Fruit fly (Drosophila melanogaster) whole organism, adult: ENCODE data around the gene twe.
A peak's percentile ranks its signal among the peaks of the same experiment; 100 is the strongest.

Experiments
- CG11617 ChIP-seq: fragments of 200-800 bp; sonication (Bioruptor generic); optimal IDR thresholded peaks from 2 replicates; lab custom pipeline; 2017; ENCODE audit warnings: mild to moderate bottlenecking, missing biosample characterization, missing genetic modification reagents, missing genetic modification characterization
- CG12768 ChIP-seq: fragments of 200-800 bp; sonication (Bioruptor generic); optimal IDR thresholded peaks from 2 replicates; lab custom pipeline; 2017; ENCODE audit warnings: missing biosample characterization, missing genetic modification characterization, mild to moderate bottlenecking, moderate library complexity, missing genetic modification reagents
- CG14711 ChIP-seq: fragments of 200-800 bp; sonication (Bioruptor generic); optimal IDR thresholded peaks from 2 replicates; lab custom pipeline; 2018; ENCODE audit warnings: missing biosample characterization, mild to moderate bottlenecking, missing genetic modification characterization, moderate library complexity
- CG1620 ChIP-seq: fragments of 200-800 bp; sonication (Bioruptor generic); optimal IDR thresholded peaks from 2 replicates; lab custom pipeline; 2016; ENCODE audit warnings: missing biosample characterization, missing genetic modification characterization
- CG33017 ChIP-seq: fragments of 200-800 bp; sonication (Bioruptor generic); optimal IDR thresholded peaks from 2 replicates; lab custom pipeline; 2018; ENCODE audit warnings: missing biosample characterization, mild to moderate bottlenecking, missing genetic modification characterization, moderate library complexity
- CG5204 ChIP-seq: fragments of 200-800 bp; sonication (Bioruptor generic); optimal IDR thresholded peaks from 2 replicates; lab custom pipeline; 2016; ENCODE audit warnings: missing biosample characterization, missing genetic modification characterization
- CG7045 ChIP-seq: fragments of 200-800 bp; sonication (Bioruptor generic); optimal IDR thresholded peaks from 2 replicates; lab custom pipeline; 2017; ENCODE audit warnings: missing biosample characterization, mild to moderate bottlenecking, missing genetic modification characterization
- CG7101 ChIP-seq: fragments of 200-800 bp; sonication (Bioruptor generic); optimal IDR thresholded peaks from 2 replicates; lab custom pipeline; 2018; ENCODE audit warnings: missing biosample characterization, mild to moderate bottlenecking, missing genetic modification characterization, moderate library complexity
- Clk ChIP-seq: fragments of 200-800 bp; sonication (Bioruptor generic); optimal IDR thresholded peaks from 2 replicates; lab custom pipeline; 2017; ENCODE audit warnings: missing biosample characterization, missing genetic modification characterization
- Crg-1 ChIP-seq: fragments of 200-800 bp; sonication (Bioruptor generic); optimal IDR thresholded peaks from 2 replicates; lab custom pipeline; 2016; ENCODE audit warnings: missing biosample characterization, missing genetic modification characterization
- Hr96 ChIP-seq: fragments of 200-800 bp; sonication (Bioruptor generic); optimal IDR thresholded peaks from 2 replicates; lab custom pipeline; 2016; ENCODE audit warnings: missing biosample characterization, missing genetic modification characterization
- Mnt ChIP-seq: fragments of 200-800 bp; sonication (Bioruptor generic); optimal IDR thresholded peaks from 2 replicates; lab custom pipeline; 2016; ENCODE audit warnings: missing biosample characterization, mild to moderate bottlenecking, missing genetic modification characterization
- bab1 ChIP-seq: fragments of 200-800 bp; sonication (Bioruptor generic); optimal IDR thresholded peaks from 3 replicates; lab custom pipeline; 2019; ENCODE audit warnings: missing biosample characterization, mild to moderate bottlenecking, missing genetic modification characterization, moderate library complexity
- cic ChIP-seq: fragments of 200-800 bp; sonication (Bioruptor generic); optimal IDR thresholded peaks from 2 replicates; lab custom pipeline; 2017; ENCODE audit warnings: missing biosample characterization, mild to moderate bottlenecking, missing genetic modification characterization, moderate library complexity
- cnc ChIP-seq, 2 experiments: fragments of >200 bp; optimal IDR thresholded peaks; 2 replicates each; lab custom pipeline; 2017
- kay ChIP-seq: fragments of 200-800 bp; sonication (Bioruptor generic); peaks from one replicate; lab custom pipeline; 2016; ENCODE audit warnings: missing biosample characterization, missing genetic modification characterization, borderline replicate concordance
- ovo ChIP-seq: fragments of 200-800 bp; sonication (Bioruptor generic); optimal IDR thresholded peaks from 2 replicates; lab custom pipeline; 2016; ENCODE audit warnings: missing biosample characterization, missing genetic modification characterization
- pad ChIP-seq: fragments of 200-800 bp; sonication (Bioruptor generic); optimal IDR thresholded peaks from 3 replicates; lab custom pipeline; 2017; ENCODE audit warnings: missing biosample characterization, missing genetic modification characterization, mild to moderate bottlenecking, moderate library complexity, missing genetic modification reagents
- tj ChIP-seq: fragments of 200-800 bp; sonication (Bioruptor generic); optimal IDR thresholded peaks from 3 replicates; lab custom pipeline; 2017; ENCODE audit warnings: missing biosample characterization, mild to moderate bottlenecking, missing genetic modification characterization, moderate library complexity
- toe ChIP-seq: fragments of 200-800 bp; sonication (Bioruptor generic); optimal IDR thresholded peaks from 2 replicates; lab custom pipeline; 2016; ENCODE audit warnings: missing biosample characterization, missing genetic modification characterization

The twe gene

dm6 chr2L:16278842-16279241 lies 17.2 kb upstream of the twe start:
- TF ChIP-seq toe (GFP tag; lab: Kevin White, UChicago) (no peak), CG1620 (GFP tag; lab: Kevin White, UChicago) (no peak), CG7101 (no peak), tj (GFP tag; lab: Kevin White, UChicago) (no peak), pad (GFP tag; lab: Kevin White, UChicago) (no peak), cnc (optimal IDR thresholded peaks at IDR 0.05; lab: Kevin White, UChicago) (no peak), CG5204 (no peak), CG11617 (GFP tag; lab: Kevin White, UChicago) (no peak), Hr96 (GFP tag; lab: Kevin White, UChicago) (no peak), cic (no peak), Crg-1 (GFP tag; lab: Kevin White, UChicago) (no peak), Mnt (GFP tag; lab: Kevin White, UChicago) (no peak), CG7045 (no peak), CG12768 (GFP tag; lab: Kevin White, UChicago) (no peak), CG33017 (tag; lab: Kevin White, UChicago) (no peak), CG14711 (no peak)

dm6 chr2L:16277922-16278321 lies 16.2 kb upstream of the twe start:
- TF ChIP-seq toe (GFP tag; lab: Kevin White, UChicago) (no peak), cnc (optimal IDR thresholded peaks at IDR 0.05; lab: Kevin White, UChicago) (no peak), CG5204 (no peak), Hr96 (GFP tag; lab: Kevin White, UChicago) (no peak), CG7045 (no peak), ovo (GFP tag; lab: Kevin White, UChicago) (no peak), CG11617 (GFP tag; lab: Kevin White, UChicago) (no peak)

dm6 chr2L:16276820-16277219 lies 15.1 kb upstream of the twe start:
- TF ChIP-seq CG12768 (GFP tag; lab: Kevin White, UChicago): no peak
- TF ChIP-seq toe (GFP tag; lab: Kevin White, UChicago): no peak
- peak; percentile 74 for TF ChIP-seq cic
- TF ChIP-seq cnc (optimal IDR thresholded peaks at IDR 0.05; lab: Kevin White, UChicago): no peak
- TF ChIP-seq kay (GFP tag; lab: Kevin White, UChicago): no peak
- TF ChIP-seq CG7101: peak; percentile 24
- no peak for TF ChIP-seq CG5204
- no peak for TF ChIP-seq Clk (GFP tag; lab: Kevin White, UChicago)
- TF ChIP-seq pad (GFP tag; lab: Kevin White, UChicago): peak; percentile 27
- TF ChIP-seq Crg-1 (GFP tag; lab: Kevin White, UChicago): no peak
- TF ChIP-seq CG14711: no peak
- TF ChIP-seq bab1 (GFP tag; lab: Kevin White, UChicago): no peak
- no peak for TF ChIP-seq CG1620 (GFP tag; lab: Kevin White, UChicago)
- TF ChIP-seq CG33017 (tag; lab: Kevin White, UChicago): no peak
- no peak for TF ChIP-seq tj (GFP tag; lab: Kevin White, UChicago)
- TF ChIP-seq CG7045: no peak
- no peak for TF ChIP-seq Hr96 (GFP tag; lab: Kevin White, UChicago)
- no peak for TF ChIP-seq CG11617 (GFP tag; lab: Kevin White, UChicago)
- no peak for TF ChIP-seq Mnt (GFP tag; lab: Kevin White, UChicago)
- no peak for TF ChIP-seq ovo (GFP tag; lab: Kevin White, UChicago)

dm6 chr2L:16275809-16276178 lies 14.1 kb upstream of the twe start:
- TF ChIP-seq ovo (GFP tag; lab: Kevin White, UChicago) (no peak), CG5204 (peak; percentile 31), Hr96 (GFP tag; lab: Kevin White, UChicago) (no peak), pad (GFP tag; lab: Kevin White, UChicago) (peak; percentile 15), CG33017 (tag; lab: Kevin White, UChicago) (no peak), cic (no peak), CG7101 (peak; percentile 26), bab1 (GFP tag; lab: Kevin White, UChicago) (no peak), CG14711 (peak; percentile 2), CG12768 (GFP tag; lab: Kevin White, UChicago) (no peak), CG7045 (peak; percentile 7), CG1620 (GFP tag; lab: Kevin White, UChicago) (no peak), toe (GFP tag; lab: Kevin White, UChicago) (no peak), kay (GFP tag; lab: Kevin White, UChicago) (no peak), Crg-1 (GFP tag; lab: Kevin White, UChicago) (no peak), CG11617 (GFP tag; lab: Kevin White, UChicago) (peak; percentile 30), Clk (GFP tag; lab: Kevin White, UChicago) (peak; percentile 30), tj (GFP tag; lab: Kevin White, UChicago) (peak; percentile 24), Mnt (GFP tag; lab: Kevin White, UChicago) (no peak), cnc (optimal IDR thresholded peaks at IDR 0.05; lab: Kevin White, UChicago) (no peak)

- no peak for TF ChIP-seq Crg-1 (GFP tag; lab: Kevin White, UChicago)
- no peak for TF ChIP-seq pad (GFP tag; lab: Kevin White, UChicago)
- no peak for TF ChIP-seq bab1 (GFP tag; lab: Kevin White, UChicago)
- no peak for TF ChIP-seq Mnt (GFP tag; lab: Kevin White, UChicago)
- TF ChIP-seq tj (GFP tag; lab: Kevin White, UChicago): no peak
- TF ChIP-seq CG14711: no peak
- no peak for TF ChIP-seq Clk (GFP tag; lab: Kevin White, UChicago)
Observed at dm6 chr2L:16275177-16275808, 13.6 kb upstream of the twe start.

- TF ChIP-seq tj (GFP tag; lab: Kevin White, UChicago) (peak; percentile 70), CG33017 (tag; lab: Kevin White, UChicago) (no peak), pad (GFP tag; lab: Kevin White, UChicago) (peak; percentile 14), cic (peak; percentile 5), Crg-1 (GFP tag; lab: Kevin White, UChicago) (no peak), ovo (GFP tag; lab: Kevin White, UChicago) (peak; percentile 24)
Observed at dm6 chr2L:16274100-16274499, 12.4 kb upstream of the twe start.
